Worm (Caenorhabditis elegans) whole organism, young adult: ENCODE measurements around the gene adm-2.

Source experiments
- B0035.1 ChIP-seq: sonication (generic microtip); optimal IDR thresholded peaks from 2 replicates; lab custom pipeline; 2016; ENCODE audit warnings: missing genetic modification characterization, mild to moderate bottlenecking, missing compliant biosample characterization, missing genotype, missing genetic modification reagents
- C06A6.2 ChIP-seq: fragments of 200-800 bp; sonication (Bioruptor generic); conservative IDR thresholded peaks from 2 replicates; pipeline ENCODE4 v1.3.6; 2022; ENCODE audit warnings: missing genetic modification characterization, missing compliant biosample characterization
- D2030.7 ChIP-seq: fragments of 200-800 bp; sonication (Bioruptor generic); IDR thresholded peaks from 2 replicates; pipeline ENCODE4 v1.3.6; 2022; ENCODE audit warnings: missing genetic modification reagents, missing genetic modification characterization, missing compliant biosample characterization
- F39B2.1 ChIP-seq: fragments of 200-800 bp; sonication (Bioruptor generic); IDR thresholded peaks from 2 replicates; pipeline ENCODE4 v1.3.6; 2022; ENCODE audit warnings: missing genetic modification reagents, missing genetic modification characterization, missing compliant biosample characterization
- F57A8.1 ChIP-seq: fragments of 200-800 bp; sonication (Bioruptor generic); optimal IDR thresholded peaks from 2 replicates; lab custom pipeline; 2018; ENCODE audit warnings: mild to moderate bottlenecking, missing genetic modification characterization, moderate library complexity, missing compliant biosample characterization
- K12H6.12 ChIP-seq: fragments of 200-800 bp; sonication (Bioruptor generic); optimal IDR thresholded peaks from 2 replicates; lab custom pipeline; 2018; ENCODE audit warnings: mild to moderate bottlenecking, missing genetic modification characterization, missing compliant biosample characterization
- T07F8.4 ChIP-seq: sonication (generic microtip); optimal IDR thresholded peaks from 2 replicates; lab custom pipeline; 2016; ENCODE audit warnings: mild to moderate bottlenecking, missing genetic modification characterization, moderate library complexity, missing compliant biosample characterization
- Y67H2A.10 ChIP-seq: fragments of 200-800 bp; sonication (Bioruptor generic); conservative IDR thresholded peaks from 2 replicates; pipeline ENCODE4 v1.3.6; 2022; ENCODE audit warnings: missing genetic modification reagents, missing genetic modification characterization, missing compliant biosample characterization
- Y79H2A.3 ChIP-seq: fragments of 200-800 bp; sonication (Bioruptor generic); conservative IDR thresholded peaks from 2 replicates; pipeline ENCODE4 v1.3.6; 2022; ENCODE audit warnings: missing genetic modification reagents, missing genetic modification characterization, missing compliant biosample characterization
- ZK185.1 ChIP-seq: sonication (generic microtip); optimal IDR thresholded peaks from 2 replicates; lab custom pipeline; 2016; ENCODE audit warnings: mild to moderate bottlenecking, missing genetic modification characterization, missing compliant biosample characterization; ENCODE audit not compliant: poor library complexity, severe bottlenecking
- ama-1 ChIP-seq, 3 experiments: fragments of 150-350 bp in 1 of 3; sonication (generic microtip) in 2 of 3; optimal IDR thresholded peaks; 2 replicates each; lab custom pipeline; 2014 to 2018; ENCODE audit warnings: missing biosample characterization in 2 of 3, missing genetic modification characterization in 2 of 3, missing genetic modification reagents in 2 of 3
- athp-1 ChIP-seq: sonication (generic microtip); optimal IDR thresholded peaks from 2 replicates; lab custom pipeline; 2017; ENCODE audit warnings: mild to moderate bottlenecking, missing genetic modification characterization, missing compliant biosample characterization
- cebp-2 ChIP-seq: fragments of 200-800 bp; sonication (Bioruptor generic); IDR thresholded peaks from 2 replicates; pipeline ENCODE4 v1.3.6; 2022; ENCODE audit warnings: missing genetic modification characterization, missing compliant biosample characterization
- ceh-100 ChIP-seq: fragments of 200-800 bp; sonication (Bioruptor generic); IDR thresholded peaks from 2 replicates; pipeline ENCODE4 v1.3.6; 2022; ENCODE audit warnings: missing genetic modification reagents, missing genetic modification characterization, missing compliant biosample characterization
- ceh-27 ChIP-seq: fragments of 200-800 bp; sonication (Bioruptor generic); optimal IDR thresholded peaks from 2 replicates; lab custom pipeline; 2018; ENCODE audit warnings: mild to moderate bottlenecking, missing genetic modification characterization, moderate library complexity, missing compliant biosample characterization
- ceh-40 ChIP-seq: fragments of 200-800 bp; sonication (Bioruptor generic); IDR thresholded peaks from 2 replicates; pipeline ENCODE4 v1.3.6; 2022; ENCODE audit warnings: missing genetic modification characterization, missing compliant biosample characterization
- chd-7 ChIP-seq: sonication (generic microtip); optimal IDR thresholded peaks from 2 replicates; lab custom pipeline; 2016; ENCODE audit warnings: mild to moderate bottlenecking, missing genetic modification characterization, moderate library complexity, missing compliant biosample characterization
- dox-1 ChIP-seq: fragments of 200-800 bp; sonication (Bioruptor generic); IDR thresholded peaks from 2 replicates; pipeline ENCODE4 v1.3.6; 2022; ENCODE audit warnings: missing genetic modification reagents, missing genetic modification characterization, missing compliant biosample characterization
- dpl-1 ChIP-seq: fragments of 150-350 bp; optimal IDR thresholded peaks from 2 replicates; lab custom pipeline; 2014; ENCODE audit warnings: missing biosample characterization, missing genetic modification reagents, missing genetic modification characterization
- ekl-4 ChIP-seq: fragments of 200-800 bp; sonication (Bioruptor generic); IDR thresholded peaks from 2 replicates; pipeline ENCODE4 v1.3.6; 2022; ENCODE audit warnings: missing genetic modification reagents, missing genetic modification characterization, missing compliant biosample characterization
- fkh-3 ChIP-seq: sonication (generic microtip); optimal IDR thresholded peaks from 2 replicates; lab custom pipeline; 2016; ENCODE audit warnings: mild to moderate bottlenecking, missing genetic modification characterization, missing compliant biosample characterization
- hlh-12 ChIP-seq: sonication (generic microtip); optimal IDR thresholded peaks from 2 replicates; lab custom pipeline; 2016; ENCODE audit warnings: missing genetic modification characterization, missing compliant biosample characterization
- hmg-1.2 ChIP-seq: fragments of 200-800 bp; sonication (Bioruptor generic); IDR thresholded peaks from 2 replicates; pipeline ENCODE4 v1.3.6; 2022; ENCODE audit warnings: missing genetic modification reagents, missing genetic modification characterization, missing compliant biosample characterization
- lin-26 ChIP-seq: fragments of 200-800 bp; sonication (Bioruptor generic); IDR thresholded peaks from 2 replicates; pipeline ENCODE4 v1.3.6; 2022; ENCODE audit warnings: missing genetic modification reagents, missing genetic modification characterization, missing compliant biosample characterization
- lin-35 ChIP-seq, 3 experiments: fragments of 150-350 bp in 2 of 3; sonication (generic microtip) in 1 of 3; optimal IDR thresholded peaks; 2 replicates each; lab custom pipeline; 2014 to 2018; ENCODE audit warnings: missing biosample characterization in 3 of 3, missing genetic modification characterization in 3 of 3, missing genetic modification reagents in 3 of 3
- lin-40 ChIP-seq: sonication (generic microtip); optimal IDR thresholded peaks from 2 replicates; lab custom pipeline; 2016; ENCODE audit warnings: missing genetic modification characterization, mild to moderate bottlenecking, missing compliant biosample characterization, missing genotype, missing genetic modification reagents
- lin-54 ChIP-seq: fragments of 200-800 bp; sonication (Bioruptor generic); optimal IDR thresholded peaks from 2 replicates; lab custom pipeline; 2018; ENCODE audit warnings: mild to moderate bottlenecking, missing genetic modification characterization, missing compliant biosample characterization
- lsy-27 ChIP-seq: sonication (generic microtip); optimal IDR thresholded peaks from 2 replicates; lab custom pipeline; 2017; ENCODE audit warnings: missing genetic modification characterization, mild to moderate bottlenecking, missing compliant biosample characterization, antibody characterized with exemption, missing genotype, borderline replicate concordance; ENCODE audit not compliant: insufficient read depth
- madf-3 ChIP-seq: fragments of 200-800 bp; sonication (Bioruptor generic); IDR thresholded peaks from 2 replicates; pipeline ENCODE4 v1.3.6; 2022; ENCODE audit warnings: missing genetic modification reagents, missing genetic modification characterization, missing compliant biosample characterization
- mxl-1 ChIP-seq: sonication (generic microtip); optimal IDR thresholded peaks from 2 replicates; lab custom pipeline; 2016; ENCODE audit warnings: missing genetic modification characterization, missing compliant biosample characterization
- nhr-120 ChIP-seq: fragments of 200-800 bp; sonication (Bioruptor generic); IDR thresholded peaks from 2 replicates; pipeline ENCODE4 v1.3.6; 2022; ENCODE audit warnings: missing genetic modification characterization, missing compliant biosample characterization
- nhr-27 ChIP-seq: fragments of 200-800 bp; sonication (Bioruptor generic); optimal IDR thresholded peaks from 2 replicates; lab custom pipeline; 2018; ENCODE audit warnings: mild to moderate bottlenecking, missing genetic modification characterization, moderate library complexity, missing compliant biosample characterization
- nhr-90 ChIP-seq: sonication (generic microtip); optimal IDR thresholded peaks from 2 replicates; lab custom pipeline; 2016; ENCODE audit warnings: missing genotype, mild to moderate bottlenecking, missing genetic modification characterization, missing compliant biosample characterization
- pbrm-1 ChIP-seq: fragments of 200-800 bp; sonication (Bioruptor generic); IDR thresholded peaks from 2 replicates; pipeline ENCODE4 v1.3.6; 2022; ENCODE audit warnings: missing genetic modification reagents, missing genetic modification characterization, missing compliant biosample characterization
- rec-8 ChIP-seq, 2 experiments: sonication (generic microtip); optimal IDR thresholded peaks; 2 replicates each; lab custom pipeline; 2016; ENCODE audit warnings: mild to moderate bottlenecking in 2 of 2, missing genetic modification characterization in 2 of 2, missing genetic modification reagents in 2 of 2, missing genotype in 2 of 2, missing biosample characterization in 1 of 2, missing compliant biosample characterization in 1 of 2, moderate library complexity in 1 of 2
- sdz-38 ChIP-seq: sonication (generic microtip); optimal IDR thresholded peaks from 2 replicates; lab custom pipeline; 2016; ENCODE audit warnings: missing genotype, missing genetic modification characterization, missing compliant biosample characterization
- snpc-1.3 ChIP-seq: sonication (generic microtip); optimal IDR thresholded peaks from 2 replicates; lab custom pipeline; 2017; ENCODE audit warnings: missing genetic modification characterization, mild to moderate bottlenecking, missing compliant biosample characterization, antibody characterized with exemption, moderate library complexity, missing genotype, missing genetic modification reagents; ENCODE audit not compliant: insufficient read depth
- snpc-4 ChIP-seq, 5 experiments: fragments of 150-350 bp in 1 of 5; sonication (generic microtip) in 4 of 5; optimal IDR thresholded peaks; 2 replicates each; lab custom pipeline; 2014 to 2018; ENCODE audit warnings: missing genetic modification characterization in 5 of 5, missing biosample characterization in 3 of 5, antibody characterized with exemption in 2 of 5, mild to moderate bottlenecking in 2 of 5, missing compliant biosample characterization in 2 of 5, missing genotype in 2 of 5, moderate library complexity in 2 of 5, missing genetic modification reagents in 1 of 5
- sptf-2 ChIP-seq: fragments of 200-800 bp; sonication (Bioruptor generic); optimal IDR thresholded peaks from 2 replicates; lab custom pipeline; 2018; ENCODE audit warnings: mild to moderate bottlenecking, missing genetic modification characterization, missing compliant biosample characterization
- tbp1 ChIP-seq: fragments of 200-800 bp; sonication (Bioruptor generic); optimal IDR thresholded peaks from 2 replicates; lab custom pipeline; 2018; ENCODE audit warnings: mild to moderate bottlenecking, missing genetic modification characterization, missing compliant biosample characterization
- tlf-1 ChIP-seq: fragments of 200-800 bp; sonication (Bioruptor generic); optimal IDR thresholded peaks from 2 replicates; lab custom pipeline; 2018; ENCODE audit warnings: mild to moderate bottlenecking, missing genetic modification characterization, missing compliant biosample characterization
- ztf-25 ChIP-seq: fragments of 200-800 bp; sonication (Bioruptor generic); IDR thresholded peaks from 2 replicates; pipeline ENCODE4 v1.3.6; 2022; ENCODE audit warnings: missing genetic modification reagents, missing genetic modification characterization, missing compliant biosample characterization
- ztf-28 ChIP-seq: fragments of 200-800 bp; sonication (Bioruptor generic); IDR thresholded peaks from 2 replicates; pipeline ENCODE4 v1.3.6; 2022; ENCODE audit warnings: missing genetic modification reagents, missing genetic modification characterization, missing compliant biosample characterization

The adm-2 gene

DNA sequence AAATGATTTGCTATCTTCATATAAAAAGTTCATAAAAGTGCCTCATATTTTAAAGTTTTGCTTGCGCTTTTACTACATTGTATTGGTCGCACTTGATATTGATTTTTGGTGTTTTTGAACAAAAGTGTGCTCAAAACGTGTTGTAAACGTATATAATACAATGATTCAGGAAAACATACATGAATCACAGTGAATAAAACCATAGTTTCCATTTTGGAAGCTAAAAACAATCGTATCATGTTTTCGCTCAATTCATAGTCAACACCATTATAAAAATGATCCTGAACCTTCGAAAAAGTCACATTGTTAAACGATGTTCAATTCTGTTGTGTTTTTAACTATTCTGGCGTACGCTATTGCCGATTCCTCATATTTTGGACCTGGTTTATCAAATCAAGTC lies 40.5 kb upstream of the adm-2 start, which contains the start of gene C40C9.3:
Gene C40C9.3 (plus strand): TSS at position 301 of the 400 bp plus-strand sequence.
- no peak for TF ChIP-seq ama-1 (optimal IDR thresholded peaks at IDR 0.05; lab: Kevin White, UChicago)
- TF ChIP-seq ama-1 (GFP tag; optimal IDR thresholded peaks at IDR 0.05; lab: Kevin White, UChicago) = no peak
- TF ChIP-seq tlf-1 (GFP tag; lab: Kevin White, UChicago) = no peak
- TF ChIP-seq ztf-28 = no peak
- no peak for TF ChIP-seq snpc-1.3 (tag; lab: Kevin White, UChicago)
- no peak for TF ChIP-seq ceh-100 (GFP tag; lab: Robert Waterston, UW)
- no peak for TF ChIP-seq fkh-3 (tag; lab: Kevin White, UChicago)
- no peak for TF ChIP-seq pbrm-1
- no peak for TF ChIP-seq cebp-2
- TF ChIP-seq chd-7 (tag; lab: Kevin White, UChicago) = no peak
- TF ChIP-seq B0035.1 = no peak
- no peak for TF ChIP-seq hlh-12 (tag; lab: Kevin White, UChicago)

DNA sequence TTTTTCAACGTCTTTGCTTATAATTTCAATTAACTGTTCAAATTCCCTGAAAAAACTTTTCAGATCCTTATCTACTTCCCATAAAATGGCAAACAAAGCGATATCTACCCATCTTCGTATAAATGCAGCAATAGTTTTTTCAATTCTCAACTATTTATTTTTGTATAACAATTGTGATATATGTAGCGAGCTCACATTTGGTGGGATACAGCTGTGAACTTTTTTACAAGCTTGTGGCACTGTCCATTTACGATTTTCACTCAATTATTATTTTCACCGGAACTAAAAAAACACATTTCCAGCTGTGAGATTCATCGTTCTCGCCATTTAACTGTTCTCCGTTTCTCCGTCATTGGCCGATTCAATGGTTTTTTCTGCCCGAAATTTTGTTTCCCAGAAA lies 37.0 kb upstream of the adm-2 start, which contains the start of gene C40C9.4:
Gene C40C9.4 (plus strand): TSS at position 301 of the 400 bp plus-strand sequence.
- TF ChIP-seq nhr-120 (GFP tag; lab: Robert Waterston, UW) (no peak), sptf-2 (GFP tag; lab: Kevin White, UChicago) (no peak), madf-3 (GFP tag; lab: Robert Waterston, UW) (no peak), T07F8.4 (tag; lab: Kevin White, UChicago) (no peak), dox-1 (GFP tag; lab: Robert Waterston, UW) (no peak), F39B2.1 (no peak), nhr-27 (tag; lab: Kevin White, UChicago) (no peak), ceh-27 (GFP tag; lab: Kevin White, UChicago) (no peak), hmg-1.2 (no peak), lin-35 (GFP tag; optimal IDR thresholded peaks at IDR 0.05; lab: Kevin White, UChicago) (no peak), sdz-38 (tag; lab: Kevin White, UChicago) (no peak), snpc-4 (GFP tag; optimal IDR thresholded peaks at IDR 0.05; lab: Kevin White, UChicago) (no peak), snpc-4 (tag; optimal IDR thresholded peaks at IDR 0.05; lab: Kevin White, UChicago) (no peak), athp-1 (tag; lab: Kevin White, UChicago) (no peak), Y79H2A.3 (no peak)

DNA sequence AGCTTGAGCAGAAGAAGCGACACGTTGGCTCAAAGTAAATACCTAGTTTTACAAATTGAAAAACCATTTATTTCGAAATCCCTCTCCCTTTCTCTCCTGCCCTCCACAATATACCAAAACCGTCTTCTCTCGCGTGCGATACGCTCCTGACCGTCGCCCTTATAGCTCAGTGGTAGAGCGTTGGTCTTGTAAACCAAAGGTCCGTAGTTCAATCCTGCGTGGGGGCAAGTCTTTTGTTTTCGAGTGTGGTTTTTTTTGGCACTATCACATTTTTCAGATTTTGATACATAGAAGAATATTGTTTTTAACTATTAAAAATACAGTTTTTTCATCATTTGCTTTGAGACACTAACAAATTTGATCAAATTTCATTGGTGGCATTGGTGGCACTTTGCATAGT lies 34.2 kb upstream of the adm-2 start:
- TF ChIP-seq lin-35 (GFP tag; optimal IDR thresholded peaks at IDR 0.05; lab: Kevin White, UChicago) = peak in 1 of 3 experiments; percentile 53
- TF ChIP-seq sdz-38 (tag; lab: Kevin White, UChicago) = no peak
- TF ChIP-seq lin-26 (GFP tag; lab: Robert Waterston, UW) = peak; percentile 89
- no peak for TF ChIP-seq lsy-27 (tag; lab: Kevin White, UChicago)
- no peak for TF ChIP-seq F57A8.1
- TF ChIP-seq ceh-40 = peak; percentile 85
- TF ChIP-seq Y67H2A.10 (GFP tag; lab: Robert Waterston, UW) = no peak
- TF ChIP-seq hlh-12 (tag; lab: Kevin White, UChicago) = peak; percentile 67
- peak; percentile 64 for TF ChIP-seq snpc-4 (GFP tag; optimal IDR thresholded peaks at IDR 0.05; lab: Kevin White, UChicago)
- TF ChIP-seq snpc-4 (tag; optimal IDR thresholded peaks at IDR 0.05; lab: Kevin White, UChicago) = peak in 3 of 4 experiments; percentile 16 to 74 (median 68)
- peak; percentile 20 for TF ChIP-seq K12H6.12 (tag; lab: Kevin White, UChicago)
- TF ChIP-seq lin-54 (GFP tag; lab: Kevin White, UChicago) = peak; percentile 29
- 0 out of 2 replicates have a peak, but pooled peaks have one; percentile 28 for TF ChIP-seq ekl-4
- TF ChIP-seq mxl-1 = peak; percentile 57
- peak; percentile 77 for TF ChIP-seq D2030.7 (GFP tag; lab: Robert Waterston, UW)
- TF ChIP-seq ZK185.1 (tag; lab: Kevin White, UChicago) = peak; percentile 58
- TF ChIP-seq tbp1 (GFP tag; lab: Kevin White, UChicago) = peak; percentile 91
- no peak for TF ChIP-seq ama-1 (optimal IDR thresholded peaks at IDR 0.05; lab: Kevin White, UChicago)
- peak; percentile 47 to 57 for TF ChIP-seq ama-1 (GFP tag; optimal IDR thresholded peaks at IDR 0.05; lab: Kevin White, UChicago)
- peak; percentile 41 for TF ChIP-seq lin-40 (tag; lab: Kevin White, UChicago)
- peak; percentile 59 for TF ChIP-seq chd-7 (tag; lab: Kevin White, UChicago)
- peak; percentile 85 for TF ChIP-seq nhr-90
- peak in 1 of 2 experiments; percentile 74 for TF ChIP-seq rec-8 (tag; optimal IDR thresholded peaks at IDR 0.05; lab: Kevin White, UChicago)
- TF ChIP-seq C06A6.2 (GFP tag; lab: Robert Waterston, UW) = no peak
- 0 out of 2 replicates have a peak, but pooled peaks have one; percentile 55 for TF ChIP-seq ztf-25 (GFP tag; lab: Robert Waterston, UW)
- TF ChIP-seq dpl-1 = no peak
